Fruit fly (Drosophila melanogaster) whole organism, adult: ENCODE measurements around the gene mey.

Source experiments
- CG11617 ChIP-seq: fragments of 200-800 bp; sonication (Bioruptor generic); optimal IDR thresholded peaks from 2 replicates; lab custom pipeline; 2017; ENCODE audit warnings: mild to moderate bottlenecking, missing biosample characterization, missing genetic modification reagents, missing genetic modification characterization
- CG33017 ChIP-seq: fragments of 200-800 bp; sonication (Bioruptor generic); optimal IDR thresholded peaks from 2 replicates; lab custom pipeline; 2018; ENCODE audit warnings: missing biosample characterization, mild to moderate bottlenecking, missing genetic modification characterization, moderate library complexity
- CG7101 ChIP-seq: fragments of 200-800 bp; sonication (Bioruptor generic); optimal IDR thresholded peaks from 2 replicates; lab custom pipeline; 2018; ENCODE audit warnings: missing biosample characterization, mild to moderate bottlenecking, missing genetic modification characterization, moderate library complexity
- Clk ChIP-seq: fragments of 200-800 bp; sonication (Bioruptor generic); optimal IDR thresholded peaks from 2 replicates; lab custom pipeline; 2017; ENCODE audit warnings: missing biosample characterization, missing genetic modification characterization
- Crg-1 ChIP-seq: fragments of 200-800 bp; sonication (Bioruptor generic); optimal IDR thresholded peaks from 2 replicates; lab custom pipeline; 2016; ENCODE audit warnings: missing biosample characterization, missing genetic modification characterization
- Hr96 ChIP-seq: fragments of 200-800 bp; sonication (Bioruptor generic); optimal IDR thresholded peaks from 2 replicates; lab custom pipeline; 2016; ENCODE audit warnings: missing biosample characterization, missing genetic modification characterization
- kay ChIP-seq: fragments of 200-800 bp; sonication (Bioruptor generic); peaks from one replicate; lab custom pipeline; 2016; ENCODE audit warnings: missing biosample characterization, missing genetic modification characterization, borderline replicate concordance
- ovo ChIP-seq: fragments of 200-800 bp; sonication (Bioruptor generic); optimal IDR thresholded peaks from 2 replicates; lab custom pipeline; 2016; ENCODE audit warnings: missing biosample characterization, missing genetic modification characterization
- pad ChIP-seq: fragments of 200-800 bp; sonication (Bioruptor generic); optimal IDR thresholded peaks from 3 replicates; lab custom pipeline; 2017; ENCODE audit warnings: missing biosample characterization, missing genetic modification characterization, mild to moderate bottlenecking, moderate library complexity, missing genetic modification reagents
- tj ChIP-seq: fragments of 200-800 bp; sonication (Bioruptor generic); optimal IDR thresholded peaks from 3 replicates; lab custom pipeline; 2017; ENCODE audit warnings: missing biosample characterization, mild to moderate bottlenecking, missing genetic modification characterization, moderate library complexity

- TF ChIP-seq ovo (GFP tag; lab: Kevin White, UChicago), result no peak
- no peak for TF ChIP-seq Hr96
- no peak for TF ChIP-seq CG11617
- no peak for TF ChIP-seq kay (GFP tag; lab: Kevin White, UChicago)
- TF ChIP-seq CG7101, result no peak
- TF ChIP-seq tj (GFP tag; lab: Kevin White, UChicago), result no peak
- TF ChIP-seq pad (GFP tag; lab: Kevin White, UChicago), result no peak
- no peak for TF ChIP-seq Clk (GFP tag; lab: Kevin White, UChicago)
- no peak for TF ChIP-seq Crg-1 (GFP tag; lab: Kevin White, UChicago)
- TF ChIP-seq CG33017 (tag; lab: Kevin White, UChicago), result no peak
Observed at dm6 chr3R:31459769-31460168, 39.3 kb upstream of the mey start, which contains the start of gene Loxl1.
